Fruit fly (Drosophila melanogaster): Measurements from ENCODE around the gene Cnx14D.
A peak's percentile ranks its signal among the peaks of the same experiment; 100 is the strongest.

Gene Cnx14D

DNA sequence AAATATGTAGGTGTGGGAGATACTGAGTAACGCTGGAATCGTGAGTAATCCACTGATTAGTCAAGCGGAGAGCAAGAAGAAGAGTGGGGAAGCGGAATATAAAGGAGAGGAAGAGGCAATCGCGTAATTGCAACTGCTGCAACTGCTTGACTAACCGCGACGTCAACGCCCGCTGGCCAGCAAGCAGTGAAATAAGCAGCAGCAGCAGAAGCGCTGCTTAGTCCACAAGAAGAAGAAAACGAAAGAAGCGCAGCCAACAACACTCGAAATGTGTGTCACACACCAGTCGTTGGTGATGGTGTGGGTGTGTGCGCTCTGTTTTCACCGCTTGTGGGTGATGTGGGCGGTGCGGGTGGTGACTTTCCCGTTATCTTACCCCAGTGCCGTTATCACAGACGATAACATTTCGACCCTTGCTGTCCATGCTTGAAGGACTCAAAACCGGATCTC is 27.8 kb upstream of the Cnx14D start (continued):
- no peak for TF ChIP-seq lab (GFP tag; optimal IDR thresholded peaks at IDR 0.05)
- peak; percentile 90; the same call in 2 of the 4 replicates for TF ChIP-seq chinmo (GFP tag; IDR thresholded peaks at IDR 0.05; ENCODE audit: partially characterized antibody)
- no peak for TF ChIP-seq lilli (GFP tag; optimal IDR thresholded peaks at IDR 0.05)
- TF ChIP-seq ab (GFP tag; optimal IDR thresholded peaks at IDR 0.05): no peak
- TF ChIP-seq CG17568 (GFP tag; optimal IDR thresholded peaks at IDR 0.05): no peak
- TF ChIP-seq Lpt (GFP tag; optimal IDR thresholded peaks at IDR 0.05): peak; percentile 9
- TF ChIP-seq dysf (GFP tag; IDR thresholded peaks at IDR 0.05): no peak
- no peak for TF ChIP-seq abd-A (tag; optimal IDR thresholded peaks at IDR 0.05)
- no peak for TF ChIP-seq Lim3 (GFP tag; IDR thresholded peaks at IDR 0.05)
- no peak for TF ChIP-seq BEAF-32 (GFP tag; optimal IDR thresholded peaks at IDR 0.05)
- no peak for TF ChIP-seq Neu2 (GFP tag; optimal IDR thresholded peaks at IDR 0.05; ENCODE audit: borderline replicate concordance)
- TF ChIP-seq CG34376 (GFP tag; optimal IDR thresholded peaks at IDR 0.05): peak; percentile 69
- peak; percentile 93 for TF ChIP-seq pros (GFP tag; optimal IDR thresholded peaks at IDR 0.05)
- TF ChIP-seq dimm (GFP tag; IDR thresholded peaks at IDR 0.05): no peak
- no peak for TF ChIP-seq Bgb (GFP tag; IDR thresholded peaks at IDR 0.05; ENCODE audit: partially characterized antibody)
- peak in 1 of 2 experiments; percentile 85 for TF ChIP-seq Pdp1 (GFP tag; optimal IDR thresholded peaks at IDR 0.05)
- TF ChIP-seq Stat92E (GFP tag; optimal IDR thresholded peaks at IDR 0.05): no peak
- TF ChIP-seq Ssrp (tag; optimal IDR thresholded peaks at IDR 0.05): no peak
- TF ChIP-seq CG2199 (GFP tag; IDR thresholded peaks at IDR 0.05): peak; percentile 49; the same call in 1 of the 3 replicates
- TF ChIP-seq CG9817 (tag; optimal IDR thresholded peaks at IDR 0.05): no peak
- no peak for TF ChIP-seq CG5953 (GFP tag; IDR thresholded peaks at IDR 0.05)
- peak in 1 of 2 experiments; percentile 86 for TF ChIP-seq Dfd (GFP tag; optimal IDR thresholded peaks at IDR 0.05)
- no peak for TF ChIP-seq Nf-YB (GFP tag; optimal IDR thresholded peaks at IDR 0.05)
- TF ChIP-seq YL-1 (GFP tag; optimal IDR thresholded peaks at IDR 0.05): no peak
- no peak for TF ChIP-seq sima (GFP tag; optimal IDR thresholded peaks at IDR 0.05)
- TF ChIP-seq dmrt99B (tag; optimal IDR thresholded peaks at IDR 0.05): no peak
- TF ChIP-seq dati (GFP tag; IDR thresholded peaks at IDR 0.05): no peak
- peak; percentile 99 for TF ChIP-seq CG15479 (GFP tag; optimal IDR thresholded peaks at IDR 0.05)
- TF ChIP-seq CG17186 (GFP tag; optimal IDR thresholded peaks at IDR 0.05): no peak
- TF ChIP-seq stwl (tag; optimal IDR thresholded peaks at IDR 0.05): peak; percentile 48
- no peak for TF ChIP-seq gt (GFP tag; IDR thresholded peaks at IDR 0.05)
- TF ChIP-seq CG17912 (GFP tag; optimal IDR thresholded peaks at IDR 0.05): no peak
- no peak for TF ChIP-seq CG12071 (GFP tag; optimal IDR thresholded peaks at IDR 0.05)
- no peak for TF ChIP-seq Oaz (GFP tag; IDR thresholded peaks at IDR 0.05)
- TF ChIP-seq Xrp1 (GFP tag; IDR thresholded peaks at IDR 0.05): no peak
- no peak for TF ChIP-seq CG13296 (GFP tag; optimal IDR thresholded peaks at IDR 0.05)
- no peak for TF ChIP-seq ham (GFP tag; IDR thresholded peaks at IDR 0.05)
- TF ChIP-seq Med (GFP tag): peak; percentile 11
- no peak for TF ChIP-seq CG7963 (GFP tag; IDR thresholded peaks at IDR 0.05; ENCODE audit: partially characterized antibody)
- TF ChIP-seq Fer1 (GFP tag; optimal IDR thresholded peaks at IDR 0.05): no peak
- TF ChIP-seq Scr (GFP tag; IDR thresholded peaks at IDR 0.05; ENCODE audit: partially characterized antibody): no peak
- TF ChIP-seq CG16813 (GFP tag; IDR thresholded peaks at IDR 0.05; ENCODE audit: partially characterized antibody): no peak
- peak; percentile 75 for TF ChIP-seq psq (GFP tag; optimal IDR thresholded peaks at IDR 0.05)
- TF ChIP-seq D (optimal IDR thresholded peaks at IDR 0.05): peak; percentile 28
- no peak for TF ChIP-seq D (GFP tag; optimal IDR thresholded peaks at IDR 0.05)
- TF ChIP-seq CG6689 (GFP tag; IDR thresholded peaks at IDR 0.05): no peak
- no peak for TF ChIP-seq run (tag; optimal IDR thresholded peaks at IDR 0.05)
- no peak for TF ChIP-seq MTF-1 (GFP tag; optimal IDR thresholded peaks at IDR 0.05; ENCODE audit: borderline replicate concordance)
- TF ChIP-seq Hsf (GFP tag; optimal IDR thresholded peaks at IDR 0.05): no peak
- peak; percentile 36; the same call in 2 of the 3 replicates for TF ChIP-seq ci (GFP tag; IDR thresholded peaks at IDR 0.05)
